Fruit fly (Drosophila melanogaster) whole organism, prepupa: ENCODE results near the gene mthl7.
A peak's percentile ranks its signal among the peaks of the same experiment; 100 is the strongest.

Experiments used
- CG10631 ChIP-seq: fragments of 200-800 bp; sonication (Bioruptor generic); optimal IDR thresholded peaks from 2 replicates; lab custom pipeline; 2016; ENCODE audit warnings: missing biosample characterization, missing genetic modification characterization
- CG10669 ChIP-seq: fragments of 200-800 bp; sonication (Bioruptor generic); optimal IDR thresholded peaks from 3 replicates; lab custom pipeline; 2018; ENCODE audit warnings: missing biosample characterization, mild to moderate bottlenecking, missing genetic modification characterization, moderate library complexity
- CG11294 ChIP-seq: fragments of 200-800 bp; sonication (Bioruptor generic); IDR thresholded peaks from 2 replicates; pipeline ENCODE4 v1.3.6; 2022; ENCODE audit warnings: missing biosample characterization, missing genetic modification characterization
- CG11762 ChIP-seq: fragments of 200-800 bp; sonication (Bioruptor generic); optimal IDR thresholded peaks from 3 replicates; lab custom pipeline; 2016; ENCODE audit warnings: missing biosample characterization, missing genetic modification characterization; ENCODE audit not compliant: insufficient read depth
- CG11902 ChIP-seq: fragments of 200-800 bp; sonication (Bioruptor generic); optimal IDR thresholded peaks from 3 replicates; lab custom pipeline; 2016; ENCODE audit warnings: missing biosample characterization, missing genetic modification characterization
- CG15336 ChIP-seq: fragments of 200-800 bp; sonication (Bioruptor generic); IDR thresholded peaks from 2 replicates; pipeline ENCODE4 v1.3.6; 2022; ENCODE audit warnings: missing biosample characterization, missing genetic modification characterization
- CG1621 ChIP-seq: fragments of 200-800 bp; sonication (Bioruptor generic); optimal IDR thresholded peaks from 3 replicates; lab custom pipeline; 2018; ENCODE audit warnings: missing biosample characterization, mild to moderate bottlenecking, missing genetic modification characterization
- CG3032 ChIP-seq: fragments of 200-800 bp; optimal IDR thresholded peaks from 2 replicates; lab custom pipeline; 2019; ENCODE audit warnings: missing biosample characterization, mild to moderate bottlenecking, missing genetic modification characterization, moderate library complexity
- CG32006 ChIP-seq: fragments of 200-800 bp; sonication (Bioruptor generic); optimal IDR thresholded peaks from 3 replicates; lab custom pipeline; 2017; ENCODE audit warnings: missing biosample characterization, mild to moderate bottlenecking, missing genetic modification characterization
- CG34406 ChIP-seq: fragments of 200-800 bp; sonication (Bioruptor generic); optimal IDR thresholded peaks from 3 replicates; lab custom pipeline; 2016; ENCODE audit warnings: missing biosample characterization, missing genetic modification characterization
- CG3919 ChIP-seq: fragments of 200-800 bp; sonication (Bioruptor generic); optimal IDR thresholded peaks from 3 replicates; lab custom pipeline; 2016; ENCODE audit warnings: missing biosample characterization, missing genetic modification characterization
- CG4318 ChIP-seq: fragments of 200-800 bp; sonication (Bioruptor generic); optimal IDR thresholded peaks from 3 replicates; lab custom pipeline; 2017; ENCODE audit warnings: missing biosample characterization, mild to moderate bottlenecking, missing genetic modification characterization
- CG6276 ChIP-seq: fragments of 200-800 bp; sonication (Bioruptor generic); optimal IDR thresholded peaks from 2 replicates; lab custom pipeline; 2017; ENCODE audit warnings: missing biosample characterization, mild to moderate bottlenecking, missing genetic modification characterization
- CG6854 ChIP-seq: fragments of 200-800 bp; sonication (Bioruptor generic); optimal IDR thresholded peaks from 2 replicates; lab custom pipeline; 2017; ENCODE audit warnings: missing biosample characterization, mild to moderate bottlenecking, missing genetic modification characterization
- CG7368 ChIP-seq: fragments of 200-800 bp; sonication (Bioruptor generic); optimal IDR thresholded peaks from 3 replicates; lab custom pipeline; 2016; ENCODE audit warnings: missing biosample characterization, missing genetic modification characterization
- CG8119 ChIP-seq: fragments of 200-800 bp; sonication (Bioruptor generic); IDR thresholded peaks from 3 replicates; pipeline ENCODE4 v1.3.6; 2022; ENCODE audit warnings: missing biosample characterization, missing genetic modification characterization
- CG8319 ChIP-seq: fragments of 200-800 bp; sonication (Bioruptor generic); optimal IDR thresholded peaks from 3 replicates; lab custom pipeline; 2016; ENCODE audit warnings: missing biosample characterization, missing genetic modification characterization
- CG8632 ChIP-seq: fragments of 200-800 bp; sonication (Bioruptor generic); optimal IDR thresholded peaks from 3 replicates; lab custom pipeline; 2016; ENCODE audit warnings: missing biosample characterization, missing genetic modification characterization
- Eip75B ChIP-seq: fragments of 200-800 bp; sonication (Bioruptor generic); optimal IDR thresholded peaks from 3 replicates; lab custom pipeline; 2016; ENCODE audit warnings: missing biosample characterization, missing genetic modification characterization
- Ets96B ChIP-seq: fragments of 200-800 bp; optimal IDR thresholded peaks from 2 replicates; lab custom pipeline; 2019; ENCODE audit warnings: missing biosample characterization, mild to moderate bottlenecking, missing genetic modification characterization, moderate library complexity
- Gug ChIP-seq: fragments of 200-800 bp; sonication (Bioruptor generic); IDR thresholded peaks from 2 replicates; pipeline ENCODE4 v1.3.6; 2022; ENCODE audit warnings: missing biosample characterization, missing genetic modification characterization
- Hr38 ChIP-seq: sonication (Bioruptor generic); optimal IDR thresholded peaks from 2 replicates; lab custom pipeline; 2016; ENCODE audit warnings: missing biosample characterization, missing genetic modification characterization
- Hr39 ChIP-seq: fragments of 200-800 bp; sonication (Bioruptor generic); optimal IDR thresholded peaks from 2 replicates; lab custom pipeline; 2016; ENCODE audit warnings: missing biosample characterization, missing genetic modification characterization
- Hr4 ChIP-seq: fragments of 200-800 bp; sonication (Bioruptor generic); optimal IDR thresholded peaks from 3 replicates; lab custom pipeline; 2016; ENCODE audit warnings: missing biosample characterization, missing genetic modification characterization
- Lpt ChIP-seq: fragments of 200-800 bp; sonication (Bioruptor generic); optimal IDR thresholded peaks from 3 replicates; lab custom pipeline; 2016; ENCODE audit warnings: missing biosample characterization, missing genetic modification characterization
- Met ChIP-seq: fragments of 200-800 bp; sonication (Bioruptor generic); optimal IDR thresholded peaks from 3 replicates; lab custom pipeline; 2016; ENCODE audit warnings: missing biosample characterization, missing genetic modification characterization
- Smox ChIP-seq: fragments of 200-800 bp; sonication (Bioruptor generic); optimal IDR thresholded peaks from 3 replicates; lab custom pipeline; 2016; ENCODE audit warnings: missing biosample characterization, missing genetic modification characterization
- Sox14 ChIP-seq: fragments of 200-800 bp; sonication (Bioruptor generic); optimal IDR thresholded peaks from 3 replicates; lab custom pipeline; 2016; ENCODE audit warnings: missing biosample characterization, missing genetic modification characterization
- achi ChIP-seq: fragments of 200-800 bp; sonication (Bioruptor generic); optimal IDR thresholded peaks from 3 replicates; lab custom pipeline; 2016; ENCODE audit warnings: missing biosample characterization, missing genetic modification characterization
- acj6 ChIP-seq: fragments of 200-800 bp; sonication (Bioruptor generic); optimal IDR thresholded peaks from 3 replicates; lab custom pipeline; 2016; ENCODE audit warnings: missing biosample characterization, missing genetic modification characterization
- cyc ChIP-seq: fragments of 200-800 bp; sonication (Bioruptor generic); optimal IDR thresholded peaks from 3 replicates; lab custom pipeline; 2016; ENCODE audit warnings: missing biosample characterization, missing genetic modification characterization
- dac ChIP-seq: fragments of 200-800 bp; sonication (Bioruptor generic); optimal IDR thresholded peaks from 2 replicates; lab custom pipeline; 2017; ENCODE audit warnings: missing biosample characterization, mild to moderate bottlenecking, missing genetic modification characterization
- eg ChIP-seq: fragments of 200-800 bp; sonication (Bioruptor generic); IDR thresholded peaks from 3 replicates; pipeline ENCODE4 v1.3.6; 2022; ENCODE audit warnings: missing biosample characterization, missing genetic modification characterization
- esn ChIP-seq: fragments of 200-800 bp; sonication (Bioruptor generic); optimal IDR thresholded peaks from 2 replicates; lab custom pipeline; 2016; ENCODE audit warnings: missing biosample characterization, mild to moderate bottlenecking, missing genetic modification characterization, moderate library complexity
- fd59A ChIP-seq: fragments of 200-800 bp; sonication (Bioruptor generic); optimal IDR thresholded peaks from 2 replicates; lab custom pipeline; 2017; ENCODE audit warnings: missing biosample characterization, mild to moderate bottlenecking, missing genetic modification characterization, missing genetic modification reagents
- fd85E ChIP-seq: fragments of 200-800 bp; sonication (Bioruptor generic); optimal IDR thresholded peaks from 3 replicates; lab custom pipeline; 2016; ENCODE audit warnings: missing biosample characterization, missing genetic modification characterization
- fkh ChIP-seq: fragments of 200-800 bp; sonication (Bioruptor generic); optimal IDR thresholded peaks from 3 replicates; lab custom pipeline; 2017; ENCODE audit warnings: missing biosample characterization, mild to moderate bottlenecking, missing genetic modification characterization, moderate library complexity
- lz ChIP-seq: fragments of 200-800 bp; sonication (Bioruptor generic); optimal IDR thresholded peaks from 3 replicates; lab custom pipeline; 2016; ENCODE audit warnings: missing biosample characterization, missing genetic modification characterization
- net ChIP-seq: fragments of 200-800 bp; sonication (Bioruptor generic); optimal IDR thresholded peaks from 3 replicates; lab custom pipeline; 2016; ENCODE audit warnings: missing biosample characterization, missing genetic modification characterization
- pdm3 ChIP-seq: fragments of 200-800 bp; sonication (Bioruptor generic); optimal IDR thresholded peaks from 3 replicates; lab custom pipeline; 2016; ENCODE audit warnings: missing biosample characterization, missing genetic modification characterization
- salr ChIP-seq, 2 experiments: fragments of 200-800 bp; sonication (Bioruptor generic); optimal IDR thresholded peaks; 3 replicates each; lab custom pipeline; 2016 to 2018; ENCODE audit warnings: missing biosample characterization in 2 of 2, missing genetic modification characterization in 2 of 2, mild to moderate bottlenecking in 1 of 2
- spab ChIP-seq: fragments of 200-800 bp; sonication (Bioruptor generic); optimal IDR thresholded peaks from 2 replicates; lab custom pipeline; 2017; ENCODE audit warnings: missing biosample characterization, mild to moderate bottlenecking, missing genetic modification characterization, missing genetic modification reagents
- ss ChIP-seq, 2 experiments: fragments of 200-800 bp; sonication (Bioruptor generic); optimal IDR thresholded peaks; 2 replicates in 1 of 2; 3 replicates in 1 of 2; lab custom pipeline; 2017 to 2018; ENCODE audit warnings: mild to moderate bottlenecking in 2 of 2, missing biosample characterization in 2 of 2, missing genetic modification characterization in 2 of 2, moderate library complexity in 1 of 2
- vri ChIP-seq: fragments of 200-800 bp; sonication (Bioruptor generic); optimal IDR thresholded peaks from 3 replicates; lab custom pipeline; 2016; ENCODE audit warnings: missing biosample characterization, mild to moderate bottlenecking, missing genetic modification characterization

The mthl7 gene

dm6 chr3L:8186627-8187396 lies 6.5 kb upstream of the mthl7 start, which contains the start of the genes ERR and Atg18a (continued):
- TF ChIP-seq CG6854 (GFP tag; lab: Kevin White, UChicago) = peak; percentile 20
- peak; percentile 89 for TF ChIP-seq CG32006
- TF ChIP-seq Ets96B (tag; lab: Kevin White, UChicago) = peak; percentile 75
- TF ChIP-seq Sox14 (GFP tag; lab: Kevin White, UChicago) = peak; percentile 93
- TF ChIP-seq CG11902 = peak; percentile 91
- peak; percentile 91 for TF ChIP-seq eg (GFP tag; lab: Robert Waterston, UW)
- TF ChIP-seq salr (GFP tag; optimal IDR thresholded peaks at IDR 0.05; lab: Kevin White, UChicago) = peak in 1 of 2 experiments; percentile 60
- peak; percentile 75 for TF ChIP-seq CG7368 (GFP tag; lab: Kevin White, UChicago)
- TF ChIP-seq Hr4 = peak; percentile 90
- TF ChIP-seq Hr39 (GFP tag; lab: Kevin White, UChicago) = peak; percentile 94
- peak; percentile 70 for TF ChIP-seq CG8632 (GFP tag; lab: Kevin White, UChicago)
- peak; percentile 82 for TF ChIP-seq Gug
- peak; percentile 12 for TF ChIP-seq CG1621 (tag; lab: Kevin White, UChicago)
- peak; percentile 91 for TF ChIP-seq cyc (GFP tag; lab: Kevin White, UChicago)
- peak; percentile 90 for TF ChIP-seq CG3032 (tag; lab: Kevin White, UChicago)
- TF ChIP-seq net (GFP tag; lab: Kevin White, UChicago) = peak; percentile 67
- TF ChIP-seq pdm3 = no peak
- peak; percentile 82 for TF ChIP-seq CG34406 (GFP tag; lab: Kevin White, UChicago)
- peak; percentile 60 for TF ChIP-seq Hr38 (GFP tag; lab: Kevin White, UChicago)
- peak; percentile 76; the same call in 1 of the 2 replicates for TF ChIP-seq CG11294
- peak; percentile 88 for TF ChIP-seq esn (GFP tag; lab: Kevin White, UChicago)
- TF ChIP-seq CG10631 (GFP tag; lab: Kevin White, UChicago) = peak; percentile 93
- TF ChIP-seq fkh = peak; percentile 63
- TF ChIP-seq CG6276 (GFP tag; lab: Kevin White, UChicago) = no peak
- TF ChIP-seq ss (GFP tag; optimal IDR thresholded peaks at IDR 0.05; lab: Kevin White, UChicago) = peak in 1 of 2 experiments; percentile 67

DNA sequence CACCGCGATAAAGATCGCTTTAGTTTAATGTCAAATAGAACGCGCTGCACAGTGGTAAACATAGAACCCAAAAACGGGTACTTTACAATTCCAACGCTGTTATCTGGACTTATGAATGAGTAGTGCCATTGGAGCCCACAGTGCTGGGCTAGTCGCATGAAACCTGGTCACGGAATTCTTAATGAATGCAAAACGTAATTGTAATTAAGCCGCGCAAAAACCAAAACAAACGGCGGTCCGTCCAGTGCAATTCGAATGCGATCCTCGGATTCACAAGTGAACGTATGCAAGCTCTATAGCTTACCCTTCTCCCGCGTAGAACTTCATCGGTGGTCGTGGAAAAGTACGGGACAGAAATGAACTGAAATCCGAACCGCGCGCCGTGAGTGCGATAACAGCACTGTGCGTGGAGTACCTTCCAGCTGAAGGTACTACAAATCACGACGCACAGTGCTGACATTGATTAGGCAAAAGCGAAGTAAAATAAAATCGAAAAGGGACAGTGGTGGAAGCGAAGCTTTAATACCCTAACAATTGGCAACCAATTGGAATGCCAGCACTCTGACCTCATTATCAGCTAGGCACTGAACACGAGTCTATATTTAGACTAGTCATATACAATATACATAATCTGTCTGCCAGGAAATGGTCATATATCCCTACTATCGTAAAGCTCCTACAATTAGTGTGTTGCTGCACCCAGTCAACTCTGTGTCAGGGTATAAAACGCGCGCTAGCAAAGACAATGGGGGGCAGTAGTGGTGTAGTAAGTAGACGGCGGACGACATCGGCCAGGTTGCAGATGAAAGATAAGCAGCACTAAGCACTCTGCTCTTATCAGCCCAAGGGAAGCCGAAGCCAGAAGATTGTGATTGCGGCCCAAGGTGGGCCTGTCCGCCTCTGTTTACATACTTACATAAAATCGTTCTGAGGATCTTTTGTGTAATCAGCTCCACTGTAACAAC lies 5.2 kb upstream of the mthl7 start:
- peak; percentile 50 for TF ChIP-seq CG10631 (GFP tag; lab: Kevin White, UChicago)
- no peak for TF ChIP-seq CG6276 (GFP tag; lab: Kevin White, UChicago)
- peak; percentile 58 for TF ChIP-seq vri (GFP tag; lab: Kevin White, UChicago)
- TF ChIP-seq CG3919 (GFP tag; lab: Kevin White, UChicago) = peak; percentile 70
- peak; percentile 67 for TF ChIP-seq CG10669 (GFP tag; lab: Kevin White, UChicago)
- TF ChIP-seq Gug = peak; percentile 64
- TF ChIP-seq CG4318 (GFP tag; lab: Kevin White, UChicago) = peak; percentile 13
- TF ChIP-seq dac = peak; percentile 14
- TF ChIP-seq achi = peak; percentile 60
- peak; percentile 55 for TF ChIP-seq net (GFP tag; lab: Kevin White, UChicago)
- peak; percentile 74 for TF ChIP-seq Hr4
- TF ChIP-seq Smox (GFP tag; lab: Kevin White, UChicago) = no peak
- TF ChIP-seq CG8319 (GFP tag; lab: Kevin White, UChicago) = peak; percentile 46
- peak; percentile 74 for TF ChIP-seq acj6 (GFP tag; lab: Kevin White, UChicago)
- peak; percentile 58 for TF ChIP-seq Ets96B (tag; lab: Kevin White, UChicago)
- peak; percentile 50 for TF ChIP-seq CG8119 (GFP tag; lab: Robert Waterston, UW)
- TF ChIP-seq Sox14 (GFP tag; lab: Kevin White, UChicago) = peak; percentile 82
- peak; percentile 57 for TF ChIP-seq CG11762 (GFP tag; lab: Kevin White, UChicago)
- TF ChIP-seq fd85E (GFP tag; lab: Kevin White, UChicago) = no peak
- TF ChIP-seq spab (GFP tag; lab: Kevin White, UChicago) = peak; percentile 53
- peak; percentile 51 for TF ChIP-seq CG11902
- no peak for TF ChIP-seq Met
- peak; percentile 43 for TF ChIP-seq lz (GFP tag; lab: Kevin White, UChicago)
- TF ChIP-seq Hr39 (GFP tag; lab: Kevin White, UChicago) = peak; percentile 52
- peak; percentile 32; the same call in 1 of the 2 replicates for TF ChIP-seq CG11294
- TF ChIP-seq CG15336 (GFP tag; lab: Robert Waterston, UW) = 0 out of 2 replicates have a peak, but pooled peaks have one; percentile 55
- peak; percentile 61; the same call in 2 of the 3 replicates for TF ChIP-seq eg (GFP tag; lab: Robert Waterston, UW)
- TF ChIP-seq Eip75B (GFP tag; lab: Kevin White, UChicago) = peak; percentile 63
- TF ChIP-seq Lpt (GFP tag; lab: Kevin White, UChicago) = peak; percentile 40
- TF ChIP-seq CG8632 (GFP tag; lab: Kevin White, UChicago) = peak; percentile 50
- peak; percentile 49 for TF ChIP-seq fd59A (GFP tag; lab: Kevin White, UChicago)
- peak; percentile 23 to 29 for TF ChIP-seq salr (GFP tag; optimal IDR thresholded peaks at IDR 0.05; lab: Kevin White, UChicago)
